Fruit fly (Drosophila melanogaster) ovary, adult (tissue): Measurements from ENCODE around the gene CG7369.
"Not testable (repeated sequence)": the region's sequence is repeated elsewhere in the genome, so short reads cannot be mapped to it uniquely, and the experiment has no call there.

Experiments
- CG17801 ChIP-seq: fragments of 200-800 bp; optimal IDR thresholded peaks from 2 replicates; lab custom pipeline; 2019; ENCODE audit warnings: missing biosample characterization, mild to moderate bottlenecking, missing genetic modification characterization, moderate library complexity; ENCODE audit not compliant: partially characterized antibody

Gene CG7369

DNA sequence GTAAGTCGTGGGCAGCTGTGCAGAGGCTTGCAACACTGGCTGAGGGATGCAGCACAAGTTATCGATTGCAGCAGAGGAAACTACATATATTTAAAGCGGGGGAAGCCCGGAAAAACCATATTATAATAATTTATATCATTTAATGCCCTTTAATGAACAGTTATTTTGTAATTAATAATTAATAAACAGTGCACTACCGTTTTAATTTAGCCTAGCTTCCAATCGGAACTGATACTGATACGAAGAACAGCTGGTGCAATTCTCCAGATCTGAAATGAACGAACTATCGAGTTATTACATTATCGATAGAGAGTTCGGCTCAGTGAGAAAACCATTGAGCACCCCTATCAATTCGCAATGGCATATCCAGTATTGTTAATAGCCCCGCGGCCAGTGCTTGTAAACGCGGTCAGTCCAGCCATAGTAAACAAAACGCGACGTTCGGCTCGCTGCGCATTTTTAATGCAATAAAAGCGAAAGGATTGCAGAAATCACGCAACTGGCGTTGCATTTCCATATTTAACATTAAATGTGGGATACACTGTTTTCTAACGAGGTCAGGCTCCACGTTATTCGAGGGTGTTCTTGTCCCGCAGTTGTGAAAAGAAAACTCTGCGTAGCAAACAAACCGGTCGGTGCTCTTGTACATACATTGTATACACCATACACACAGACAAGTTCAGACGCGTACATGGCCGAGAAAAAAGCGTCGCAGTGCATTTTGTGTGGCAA, at the start of gene CG7369:
CG7369 (plus strand) TSS at position 405 of the 732 bp plus-strand sequence.
- TF ChIP-seq CG17801 (GFP tag; lab: Kevin White, UChicago): peak; percentile 81

DNA sequence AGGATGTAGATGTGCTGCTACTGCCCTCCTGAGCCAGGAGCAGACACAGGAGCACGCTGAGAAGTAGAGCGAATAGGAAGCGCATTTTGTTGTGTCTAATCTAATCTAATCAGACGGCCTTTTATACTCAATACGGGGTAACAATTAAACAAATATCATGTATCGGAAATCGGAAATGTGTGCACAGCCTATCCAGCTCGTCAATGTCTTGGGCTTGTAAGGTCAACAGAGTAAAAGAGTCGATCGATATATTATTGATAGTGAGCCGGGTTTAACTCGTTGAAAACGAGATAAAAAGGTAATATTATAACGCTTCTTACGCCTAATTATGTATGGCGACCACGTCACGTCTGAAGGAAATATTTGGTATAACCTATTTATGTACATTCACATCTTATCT, 49.2 kb upstream of the CG7369 start, which contains the start of gene CG14454:
CG14454 (minus strand) TSS at position 101 of the 400 bp plus-strand sequence.
- TF ChIP-seq CG17801 (GFP tag; lab: Kevin White, UChicago): not testable (repeated sequence)

DNA sequence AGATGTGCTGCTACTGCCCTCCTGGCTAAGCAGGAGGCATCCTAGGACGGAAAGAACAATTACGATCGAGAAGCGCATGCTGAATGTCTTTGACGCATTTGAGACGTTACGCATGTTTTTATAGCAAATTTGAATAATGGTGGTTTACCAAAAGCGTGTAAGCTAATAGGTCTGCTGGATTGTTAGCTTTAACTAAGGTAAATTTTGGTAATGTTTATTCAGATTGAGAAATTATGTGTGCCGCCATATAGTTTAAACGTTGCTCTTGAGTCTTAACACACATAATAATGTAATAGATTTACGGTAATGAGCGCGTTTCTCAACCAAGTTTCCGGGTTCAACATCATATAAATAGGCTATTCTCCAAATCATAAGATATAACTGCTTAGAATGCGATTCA, 47.9 kb upstream of the CG7369 start, which contains the start of the genes CG12546 and CG14453:
CG12546 (minus strand) TSS at position 101 of the 400 bp plus-strand sequence.
CG14453 (plus strand) TSS at position 372 of the 400 bp plus-strand sequence.
- TF ChIP-seq CG17801 (GFP tag; lab: Kevin White, UChicago): no peak

DNA sequence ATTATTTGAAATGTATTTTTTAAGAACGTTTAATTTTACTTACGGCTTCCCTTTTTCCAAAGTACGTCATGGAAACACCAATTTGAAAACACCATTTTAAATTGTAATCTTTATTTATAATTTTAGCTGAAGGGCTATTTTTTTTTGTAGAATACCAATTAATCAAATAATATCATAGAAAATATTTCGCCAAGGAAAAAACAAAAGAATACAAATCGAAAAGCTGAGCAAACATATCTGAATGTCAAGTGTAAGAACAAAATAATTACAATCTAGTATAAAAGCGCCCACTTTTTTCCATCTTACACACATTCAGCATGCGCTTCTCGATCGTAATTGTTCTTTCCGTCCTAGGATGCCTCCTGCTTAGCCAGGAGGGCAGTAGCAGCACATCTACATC, 45.9 kb upstream of the CG7369 start, which contains the start of gene CG14452:
CG14452 (plus strand) TSS at position 301 of the 400 bp plus-strand sequence.
- no peak for TF ChIP-seq CG17801 (GFP tag; lab: Kevin White, UChicago)

DNA sequence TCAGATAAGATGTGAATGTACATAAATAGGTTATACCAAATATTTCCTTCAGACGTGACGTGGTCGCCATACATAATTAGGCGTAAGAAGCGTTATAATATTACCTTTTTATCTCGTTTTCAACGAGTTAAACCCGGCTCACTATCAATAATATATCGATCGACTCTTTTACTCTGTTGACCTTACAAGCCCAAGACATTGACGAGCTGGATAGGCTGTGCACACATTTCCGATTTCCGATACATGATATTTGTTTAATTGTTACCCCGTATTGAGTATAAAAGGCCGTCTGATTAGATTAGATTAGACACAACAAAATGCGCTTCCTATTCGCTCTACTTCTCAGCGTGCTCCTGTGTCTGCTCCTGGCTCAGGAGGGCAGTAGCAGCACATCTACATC, 44.7 kb upstream of the CG7369 start, which contains the start of gene CG32453:
CG32453 (plus strand) TSS at position 301 of the 400 bp plus-strand sequence.
- TF ChIP-seq CG17801 (GFP tag; lab: Kevin White, UChicago): not testable (repeated sequence)

DNA sequence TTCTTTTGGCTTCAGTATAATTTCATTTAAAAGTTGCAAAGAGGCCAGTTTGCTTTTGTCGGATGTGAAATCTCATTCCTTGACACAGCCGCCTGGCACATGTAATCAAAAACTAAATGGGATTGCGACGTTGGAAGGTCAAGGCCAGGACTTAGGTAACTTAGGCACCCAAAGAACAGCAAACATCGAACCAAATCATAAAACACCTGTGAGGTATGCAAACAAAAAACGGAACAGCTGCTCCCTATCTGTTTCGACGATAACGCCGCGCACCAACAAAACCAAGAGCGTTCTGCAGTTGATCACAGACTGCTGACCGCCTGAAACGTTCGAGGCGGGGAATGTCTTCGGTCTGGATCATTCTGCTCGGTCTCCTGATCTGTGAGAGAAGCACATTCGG, 42.5 kb upstream of the CG7369 start, which contains the start of gene CG45116:
CG45116 (plus strand) TSS at position 301 of the 400 bp plus-strand sequence.
- no peak for TF ChIP-seq CG17801 (GFP tag; lab: Kevin White, UChicago)

DNA sequence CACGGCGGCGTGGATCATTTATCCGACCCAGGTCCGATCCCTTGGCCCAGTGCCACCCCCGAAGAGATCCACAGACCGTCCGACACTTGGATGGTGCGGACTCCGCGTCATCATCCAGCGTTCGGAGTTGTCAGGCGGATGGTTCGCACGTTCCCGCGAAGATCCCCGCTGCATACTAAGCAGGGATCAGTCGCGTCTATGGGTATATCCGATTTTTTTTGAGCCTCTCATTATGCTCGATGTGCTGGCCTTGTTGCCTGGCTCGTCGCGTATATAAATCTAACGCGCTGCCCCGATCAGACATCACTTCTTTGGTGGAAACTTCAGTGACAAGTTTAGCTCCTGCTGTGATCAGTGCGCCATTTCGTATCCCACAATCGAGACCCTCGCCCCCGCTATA, 29.7 kb upstream of the CG7369 start, which contains the start of gene CG11370:
CG11370 (plus strand) TSS at position 301 of the 400 bp plus-strand sequence.
- TF ChIP-seq CG17801 (GFP tag; lab: Kevin White, UChicago): no peak

DNA sequence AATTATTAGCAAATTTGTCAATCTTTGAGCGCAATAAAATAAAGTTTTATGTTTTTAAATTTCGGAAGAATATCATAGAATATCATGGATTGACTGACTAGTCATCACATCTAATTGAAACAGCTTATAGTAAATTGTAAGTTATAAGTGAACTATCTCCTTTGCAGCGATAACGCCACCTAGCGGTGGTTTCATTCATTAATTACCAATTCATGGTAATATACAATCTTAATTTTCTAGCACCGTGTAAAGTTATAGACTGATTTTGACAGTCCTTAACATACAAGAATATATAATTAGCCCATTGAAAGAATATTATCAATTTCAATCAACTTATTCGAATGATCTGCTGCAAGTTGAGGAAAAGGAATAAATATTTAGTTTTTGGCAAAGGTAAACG, 28.0 kb upstream of the CG7369 start:
- TF ChIP-seq CG17801 (GFP tag; lab: Kevin White, UChicago): no peak

DNA sequence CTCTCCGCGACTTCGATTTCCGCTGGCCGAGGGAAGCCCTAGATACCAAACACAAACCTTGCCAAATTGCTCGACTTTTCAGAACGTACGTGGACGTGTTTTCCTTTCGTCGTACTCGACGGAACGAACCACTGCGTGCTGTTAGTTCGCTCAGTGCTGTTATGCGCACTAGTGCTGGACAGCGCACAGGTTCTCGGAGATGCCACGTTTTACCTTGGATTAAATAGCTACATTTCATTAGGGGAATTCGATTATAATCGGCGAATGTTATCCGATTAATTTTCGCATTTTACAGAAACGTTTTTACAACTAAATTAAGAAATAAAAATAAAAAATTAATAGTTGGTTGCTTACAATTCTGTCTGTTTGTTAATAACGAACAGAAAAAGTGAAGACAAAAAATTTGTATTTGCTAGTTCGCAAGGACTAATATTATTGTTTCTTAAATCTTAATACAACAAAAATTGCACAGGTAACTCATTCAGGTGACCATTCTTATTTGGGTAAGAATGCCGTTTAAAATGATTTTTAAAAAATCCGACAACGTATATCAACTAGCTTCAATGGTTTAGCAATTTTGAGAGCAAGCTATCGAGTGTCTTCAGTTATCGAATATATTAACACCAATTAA, 24.3 kb upstream of the CG7369 start, which contains the start of the genes ArfGAP3 and CG32452:
ArfGAP3 (minus strand) TSS at position 441 of the 631 bp plus-strand sequence.
CG32452 (plus strand) TSS at position 592 of the 631 bp plus-strand sequence.
- peak; percentile 67 for TF ChIP-seq CG17801 (GFP tag; lab: Kevin White, UChicago)

DNA sequence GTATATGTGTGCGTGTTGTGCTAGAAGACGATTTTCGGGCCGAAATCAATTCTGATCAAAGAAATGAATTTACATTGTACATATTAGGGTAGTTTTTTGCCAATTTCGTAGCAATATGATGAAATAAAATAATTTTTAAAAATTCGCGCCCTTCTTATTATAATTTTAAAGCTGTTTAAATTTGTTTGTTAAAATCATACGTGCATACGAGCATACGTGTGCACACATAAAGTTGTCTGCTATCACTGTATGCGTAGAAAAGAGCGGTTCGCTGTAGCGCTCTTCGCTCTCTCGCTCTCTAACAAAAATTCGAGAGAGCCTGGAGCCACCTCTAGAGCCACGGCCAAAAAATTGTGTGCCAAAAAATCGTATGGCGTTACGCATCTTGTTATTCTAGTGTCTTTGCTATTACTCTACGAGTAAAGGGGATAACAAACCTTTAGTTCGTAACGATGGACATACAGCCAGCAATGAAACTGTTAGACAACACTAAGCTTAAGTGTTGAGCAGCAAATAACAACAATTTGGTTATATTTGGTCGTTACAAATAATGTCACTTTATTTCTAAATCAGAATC, 20.8 kb upstream of the CG7369 start, which contains the start of gene mael:
mael (plus strand) TSS at position 510 of the 577 bp plus-strand sequence.
- TF ChIP-seq CG17801 (GFP tag; lab: Kevin White, UChicago): not testable (repeated sequence)

DNA sequence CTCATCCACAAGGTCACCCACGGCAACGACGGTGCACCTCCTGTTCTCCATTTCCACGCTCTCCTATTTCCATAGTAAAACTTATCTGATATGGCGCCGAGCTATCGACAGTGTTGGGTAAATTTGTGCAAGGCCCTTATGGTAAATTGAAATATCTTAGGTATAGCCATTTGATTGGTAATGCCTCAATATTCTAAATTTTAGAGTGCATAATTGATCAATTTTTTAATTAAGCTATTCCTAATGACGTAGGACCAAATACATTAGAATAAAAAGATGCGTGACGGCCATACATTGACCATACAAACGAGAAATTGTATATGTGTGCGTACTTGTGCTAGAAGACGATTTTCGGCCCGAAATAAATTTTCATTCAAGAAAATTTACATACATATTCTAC, 19.6 kb upstream of the CG7369 start, which contains the start of gene CG14451:
CG14451 (minus strand) TSS at position 101 of the 400 bp plus-strand sequence.
- no peak for TF ChIP-seq CG17801 (GFP tag; lab: Kevin White, UChicago)

DNA sequence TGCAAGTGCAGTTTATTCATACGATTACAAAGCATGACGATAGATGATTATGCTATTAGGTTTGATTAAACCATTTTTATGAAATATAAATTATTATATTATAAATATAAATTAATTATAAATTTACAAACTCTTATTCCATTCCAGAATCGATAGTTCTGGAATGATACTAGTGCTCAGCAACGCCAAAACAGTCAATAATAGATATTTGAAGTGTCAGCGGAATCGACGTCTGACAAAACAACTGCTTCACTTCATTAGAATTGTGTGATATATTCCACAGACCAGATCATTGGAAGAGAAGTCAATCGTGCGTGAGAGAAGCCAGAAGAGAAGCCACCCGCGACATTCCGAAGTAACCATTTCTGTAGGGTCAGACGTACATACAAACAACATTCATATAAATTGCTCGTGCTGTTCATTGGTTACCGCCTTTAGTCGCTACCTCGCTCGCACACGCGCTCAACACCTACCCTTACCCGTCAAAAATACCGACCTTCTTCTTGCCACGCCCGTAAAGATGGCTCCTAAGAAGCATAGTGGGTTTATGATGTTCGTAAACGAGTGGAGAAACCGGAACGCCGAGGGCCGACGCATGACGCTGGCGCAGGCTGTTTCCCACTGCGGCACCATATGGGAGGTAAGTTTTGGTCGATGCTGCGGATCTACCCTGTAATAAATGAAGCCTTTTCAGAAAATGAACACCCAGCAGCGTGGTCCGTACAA, 17.4 kb upstream of the CG7369 start:
- TF ChIP-seq CG17801 (GFP tag; lab: Kevin White, UChicago): no peak

DNA sequence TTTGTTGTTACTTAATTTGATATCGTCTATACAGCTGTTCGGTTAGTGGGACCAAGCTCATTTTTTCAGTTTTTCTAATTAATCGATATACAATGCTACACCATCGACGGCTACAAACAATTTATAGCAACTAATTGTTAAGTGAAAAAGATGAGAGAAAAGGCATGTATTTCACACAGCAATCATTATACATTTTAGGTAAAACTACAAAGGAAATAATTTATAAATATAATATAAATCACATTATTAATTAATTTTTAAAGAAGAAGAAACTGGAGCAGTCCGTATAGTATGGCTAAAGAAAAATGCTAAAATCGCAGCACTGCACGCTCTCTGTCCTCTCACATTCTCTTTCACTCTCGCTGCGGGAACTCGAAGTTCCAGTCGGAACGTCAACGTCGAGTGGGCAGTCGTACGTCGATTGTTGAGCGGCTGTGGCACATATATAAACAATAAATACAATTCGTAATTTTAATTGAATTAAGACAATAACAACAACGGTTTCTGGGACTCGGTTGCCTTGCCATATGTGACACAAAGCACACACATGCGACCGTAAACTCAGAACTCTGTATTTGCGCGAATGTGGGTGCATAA, 13.8 kb upstream of the CG7369 start, which contains the start of the genes CG14450 and CG11367:
CG14450 (minus strand) TSS at position 51 of the 597 bp plus-strand sequence.
CG11367 (plus strand) TSS at position 373 of the 597 bp plus-strand sequence.
- TF ChIP-seq CG17801 (GFP tag; lab: Kevin White, UChicago): peak; percentile 44
